Worm (Caenorhabditis elegans) whole organism, L3 larva: ENCODE measurements around the gene sup-26.
A peak's percentile ranks its signal among the peaks of the same experiment; 100 is the strongest.

Source experiments
- ZK546.5 ChIP-seq: sonication (generic microtip); optimal IDR thresholded peaks from 2 replicates; lab custom pipeline; 2017; ENCODE audit warnings: missing biosample characterization, missing genetic modification characterization
- elt-2 ChIP-seq: sonication (generic microtip); optimal IDR thresholded peaks from 2 replicates; lab custom pipeline; 2016; ENCODE audit warnings: missing genetic modification reagents, mild to moderate bottlenecking, missing genetic modification characterization, missing compliant biosample characterization
- lsy-12 ChIP-seq: sonication (generic microtip); optimal IDR thresholded peaks from 2 replicates; lab custom pipeline; 2016; ENCODE audit warnings: mild to moderate bottlenecking, missing genetic modification characterization, missing compliant biosample characterization
- nfya-1 ChIP-seq: sonication (generic microtip); optimal IDR thresholded peaks from 2 replicates; lab custom pipeline; 2017; ENCODE audit warnings: missing genetic modification characterization, mild to moderate bottlenecking, missing compliant biosample characterization, antibody characterized with exemption, moderate library complexity; ENCODE audit not compliant: insufficient read depth
- nhr-77 ChIP-seq: fragments of 150-350 bp; optimal IDR thresholded peaks from 2 replicates; lab custom pipeline; 2014; ENCODE audit warnings: missing biosample characterization, missing genetic modification characterization
- pqm-1 ChIP-seq: fragments of 150-350 bp; optimal IDR thresholded peaks from 2 replicates; lab custom pipeline; 2017; ENCODE audit warnings: missing biosample characterization, missing genetic modification characterization, inconsistent platforms
- tbx-2 ChIP-seq: sonication (generic microtip); optimal IDR thresholded peaks from 2 replicates; lab custom pipeline; 2016; ENCODE audit warnings: mild to moderate bottlenecking, missing genetic modification characterization, missing compliant biosample characterization

sup-26 gene

ce11 chrIII:4227363-4227762 lies 52.7 kb downstream of the sup-26 start:
- TF ChIP-seq ZK546.5 (tag; lab: Kevin White, UChicago) (no peak), elt-2 (tag; lab: Kevin White, UChicago) (peak; percentile 75), tbx-2 (tag; lab: Kevin White, UChicago) (no peak), nhr-77 (tag; lab: Kevin White, UChicago) (no peak), nfya-1 (tag; lab: Kevin White, UChicago) (peak; percentile 30), lsy-12 (tag; lab: Kevin White, UChicago) (no peak), pqm-1 (tag; lab: Kevin White, UChicago) (peak; percentile 56)
